Worm (Caenorhabditis elegans): ENCODE data around the gene C25D7.5.

DNA sequence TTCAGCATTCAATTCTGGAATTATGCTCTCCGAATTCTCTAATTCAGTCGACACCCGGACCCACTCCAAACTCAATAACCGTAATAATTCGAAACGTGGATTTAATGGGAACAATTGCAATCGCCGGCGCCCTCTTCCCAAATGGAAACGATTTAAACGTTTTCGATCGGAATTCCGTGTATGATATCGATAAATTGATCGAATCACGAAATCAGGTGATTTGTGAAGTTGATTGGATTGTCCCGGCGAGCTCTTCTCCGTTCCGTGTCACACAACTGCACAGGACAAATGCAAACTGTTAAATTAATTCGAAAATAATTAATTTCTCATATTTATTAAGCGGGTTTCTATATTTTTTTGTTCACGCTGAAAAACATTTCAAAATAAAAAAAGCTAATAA is 3.4 kb downstream of the C25D7.5 start, which contains the start of gene C25D7.16:
- TF ChIP-seq aly-1 (tag; optimal IDR thresholded peaks at IDR 0.05) (no peak), pes-1 (GFP tag; IDR thresholded peaks at IDR 0.05) (no peak)

Measured in whole organism, early embryonic.